Worm (Caenorhabditis elegans): ENCODE results near the gene Y105C5A.1272.
A peak's percentile ranks its signal among the peaks of the same experiment; 100 is the strongest.

Gene Y105C5A.1272

DNA sequence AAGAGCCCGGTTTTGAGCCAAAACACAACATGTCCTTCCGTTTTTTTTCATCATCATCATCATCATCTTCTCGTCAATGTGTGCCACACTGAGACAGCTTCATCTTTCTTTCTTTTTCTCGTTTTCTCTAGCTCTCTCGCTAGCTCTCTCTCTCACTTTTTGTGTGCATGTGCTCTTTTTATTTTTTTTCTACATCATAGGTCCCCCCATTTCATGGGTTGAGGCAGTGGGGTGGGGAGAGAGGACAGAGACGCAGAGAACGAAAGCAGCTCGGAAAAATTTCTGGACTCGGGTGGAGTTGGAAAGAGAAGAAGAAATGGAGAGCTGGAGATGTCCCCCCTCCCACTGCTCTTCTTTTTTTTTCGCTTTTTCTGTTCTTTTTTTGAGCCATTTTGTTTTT, 50.0 kb downstream of the Y105C5A.1272 start (continued):
- TF ChIP-seq C34B4.2 (tag; optimal IDR thresholded peaks at IDR 0.05) (no peak), fkh-8 (tag; optimal IDR thresholded peaks at IDR 0.05) (peak; percentile 86), aha-1 (tag; optimal IDR thresholded peaks at IDR 0.05) (no peak), isw-1 (GFP tag; IDR thresholded peaks at IDR 0.05) (peak; percentile 60; the same call in 1 of the 2 replicates), efl-1 (optimal IDR thresholded peaks at IDR 0.05) (peak; percentile 67), efl-1 (GFP tag; optimal IDR thresholded peaks at IDR 0.05 in 1 of 2) (peak; percentile 16 to 90), hpl-2 (GFP tag; optimal IDR thresholded peaks at IDR 0.05) (no peak), lin-14 (GFP tag; optimal IDR thresholded peaks at IDR 0.05) (peak; percentile 97), sptf-1 (tag; optimal IDR thresholded peaks at IDR 0.05) (no peak), nhr-19 (GFP tag; conservative IDR thresholded peaks at IDR 0.05) (peak; percentile 52), ces-1 (GFP tag; optimal IDR thresholded peaks at IDR 0.05) (no peak), lir-3 (tag; optimal IDR thresholded peaks at IDR 0.05; ENCODE audit: poor library complexity) (no peak), fkh-4 (tag; optimal IDR thresholded peaks at IDR 0.05; ENCODE audit: borderline replicate concordance) (no peak), F16B12.6 (tag; optimal IDR thresholded peaks at IDR 0.05) (peak; percentile 35), skn-1 (tag; optimal IDR thresholded peaks at IDR 0.05) (peak; percentile 45), ceh-82 (tag; optimal IDR thresholded peaks at IDR 0.05) (peak; percentile 40 to 85 (median 72)), vab-15 (tag; optimal IDR thresholded peaks at IDR 0.05) (no peak), lin-13 (GFP tag; optimal IDR thresholded peaks at IDR 0.05) (peak; percentile 49), egl-27 (tag; optimal IDR thresholded peaks at IDR 0.05) (peak in 1 of 2 experiments; percentile 11), dsc-1 (tag; optimal IDR thresholded peaks at IDR 0.05) (peak; percentile 56)
